Worm (Caenorhabditis elegans) whole organism, dauer: ENCODE results near the gene ndub-5.

Experiments
- unc-62 ChIP-seq: sonication (generic microtip); optimal IDR thresholded peaks from 2 replicates; lab custom pipeline; 2017; ENCODE audit warnings: missing biosample characterization, missing genetic modification reagents, missing genetic modification characterization

ndub-5 gene

DNA sequence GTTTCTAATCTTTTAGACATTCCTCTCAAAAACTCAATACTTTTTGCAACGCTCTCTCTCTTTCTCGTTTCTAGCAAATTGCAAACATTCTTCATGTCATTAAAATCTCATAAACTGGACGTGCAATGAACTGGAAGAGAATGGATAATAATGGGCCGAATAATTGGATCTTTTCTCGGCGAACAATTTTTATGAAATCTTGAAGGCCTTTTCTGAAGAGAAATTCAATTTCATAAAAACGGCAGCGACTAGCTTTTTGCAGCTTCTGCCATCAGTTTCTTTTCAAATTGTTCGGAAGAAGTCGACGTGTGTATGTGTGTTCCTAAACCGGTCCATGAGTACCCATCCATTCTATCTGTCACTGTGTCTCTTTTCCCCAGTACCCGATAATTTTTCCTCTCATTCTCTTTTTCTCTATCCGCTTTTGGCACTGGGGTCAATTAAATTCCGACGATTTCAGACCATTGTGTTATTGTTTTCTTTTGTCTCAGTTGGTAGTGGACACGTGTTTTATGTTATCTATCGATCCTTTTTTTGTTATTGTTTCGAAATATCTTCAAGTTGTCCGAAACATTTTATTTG lies 11.5 kb upstream of the ndub-5 start:
- no peak for TF ChIP-seq unc-62 (GFP tag; lab: Kevin White, UChicago)

DNA sequence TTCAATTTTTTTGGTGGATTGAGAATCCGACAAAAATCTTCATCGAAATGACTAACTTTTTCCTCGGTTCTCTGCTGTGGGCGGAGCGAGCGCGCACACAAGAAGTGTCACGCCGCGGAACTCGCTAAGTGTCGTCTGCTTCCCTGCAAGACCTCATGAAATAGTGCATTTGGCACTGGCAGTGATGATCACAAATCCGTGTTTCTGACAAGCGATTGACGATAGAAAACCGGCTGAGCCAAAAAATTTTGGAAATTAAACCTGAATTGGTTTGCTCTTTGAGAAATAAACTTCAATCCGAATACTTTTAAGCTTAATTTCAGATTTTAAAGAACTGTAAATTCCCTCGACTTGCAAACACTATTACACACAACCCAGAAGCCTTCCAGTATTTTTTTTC lies 10.3 kb upstream of the ndub-5 start:
- TF ChIP-seq unc-62 (GFP tag; lab: Kevin White, UChicago): no peak

DNA sequence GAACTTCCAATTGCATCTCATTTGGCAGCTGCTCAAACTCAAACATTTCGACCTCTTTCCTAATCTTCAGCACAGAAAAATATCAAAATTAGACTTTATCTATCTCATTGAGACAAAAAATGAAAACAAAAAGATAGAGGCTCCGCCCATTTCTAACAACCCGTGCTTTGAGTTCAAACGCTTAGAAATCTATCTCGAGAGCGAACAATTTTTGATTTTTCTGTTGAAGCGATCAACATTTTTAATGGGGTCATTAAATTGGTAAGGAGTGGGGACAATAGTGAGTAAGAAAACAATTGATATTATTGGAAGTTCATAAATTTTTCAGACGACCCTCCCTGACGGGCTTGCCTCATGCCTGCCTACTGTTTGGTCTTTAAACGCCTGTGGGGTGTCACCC lies 7.7 kb upstream of the ndub-5 start, which contains the start of the genes C25H3.10 and C25H3.1:
Gene C25H3.10 (minus strand): TSS at position 101 of the 400 bp plus-strand sequence.
Gene C25H3.1 (plus strand): TSS at position 203 of the 400 bp plus-strand sequence.
- TF ChIP-seq unc-62 (GFP tag; lab: Kevin White, UChicago): no peak

DNA sequence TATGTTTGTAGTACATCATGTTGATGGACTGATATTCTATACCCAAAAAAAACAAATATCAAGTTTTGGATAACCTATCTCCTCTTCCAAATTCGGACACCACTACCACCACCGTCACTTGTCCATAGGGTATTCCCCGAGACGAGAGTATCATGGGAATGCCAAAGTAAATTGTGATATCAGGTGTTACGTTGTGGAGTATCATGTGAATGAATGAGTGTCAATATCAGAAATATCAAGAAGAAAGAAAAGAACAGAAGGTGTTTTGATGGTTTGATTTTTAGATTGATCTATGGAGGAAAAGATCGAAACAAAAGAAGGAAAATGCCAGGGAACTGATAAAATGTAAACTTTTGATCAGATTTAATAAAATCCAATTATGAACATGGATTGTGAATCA lies 7.1 kb upstream of the ndub-5 start:
- no peak for TF ChIP-seq unc-62 (GFP tag; lab: Kevin White, UChicago)

DNA sequence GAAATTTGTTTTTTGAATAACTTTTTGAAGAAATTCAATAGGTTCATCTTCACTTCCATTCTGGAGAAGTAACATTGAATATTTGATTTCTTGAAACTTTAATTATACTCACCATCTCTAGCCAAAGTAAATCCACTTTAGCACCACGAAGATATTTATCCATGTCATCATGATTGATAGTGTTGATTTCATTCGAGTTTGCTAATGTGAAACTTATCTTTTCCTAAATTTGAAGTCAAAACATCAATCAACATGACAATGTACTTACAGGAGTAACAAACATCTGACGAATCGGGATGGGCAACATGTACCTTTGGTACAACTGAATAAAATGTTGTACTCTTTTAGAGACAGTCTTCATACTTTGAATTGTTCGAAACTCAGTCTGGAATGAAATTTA lies 6.2 kb upstream of the ndub-5 start:
- TF ChIP-seq unc-62 (GFP tag; lab: Kevin White, UChicago): no peak

DNA sequence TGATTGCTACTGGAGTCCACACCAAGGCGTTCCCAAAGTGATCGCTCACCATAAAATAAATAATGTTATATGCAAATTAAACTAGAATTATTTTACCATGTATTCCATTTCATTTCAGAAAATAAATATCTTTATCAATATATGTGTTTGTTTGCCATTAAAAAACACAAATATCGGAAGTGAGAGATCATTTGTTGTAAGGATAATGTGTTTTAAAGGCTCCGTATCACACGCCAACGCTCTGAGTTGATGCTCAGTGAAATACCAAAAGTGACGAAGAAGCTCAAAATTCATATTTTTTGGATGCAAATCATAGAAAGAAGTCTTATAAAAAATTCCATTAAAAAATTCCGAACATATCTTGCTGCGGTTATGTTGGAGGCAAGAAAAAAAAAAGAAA lies 5.1 kb upstream of the ndub-5 start:
- TF ChIP-seq unc-62 (GFP tag; lab: Kevin White, UChicago): no peak

DNA sequence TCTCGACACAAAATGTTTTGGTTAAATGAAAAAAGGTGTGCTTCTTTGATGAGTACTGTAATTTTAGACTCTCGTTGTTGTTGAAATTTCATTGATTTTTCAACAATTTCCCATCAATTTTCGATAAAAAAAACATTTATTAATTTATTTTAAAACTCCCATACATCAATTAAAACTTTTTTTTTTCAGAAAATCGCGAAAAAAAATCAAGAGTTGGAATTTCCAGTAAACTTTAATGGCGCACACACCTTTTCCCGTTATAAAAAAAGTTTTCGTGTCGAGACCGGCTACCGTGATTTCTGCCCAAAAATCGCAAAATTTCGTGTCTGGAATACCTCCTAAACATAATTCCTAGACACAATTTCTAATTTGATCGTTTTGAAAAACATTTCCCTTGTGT lies 3.6 kb upstream of the ndub-5 start, which contains the start of gene C25H3.14:
Gene C25H3.14 (plus strand): TSS at position 301 of the 400 bp plus-strand sequence.
- TF ChIP-seq unc-62 (GFP tag; lab: Kevin White, UChicago): no peak

DNA sequence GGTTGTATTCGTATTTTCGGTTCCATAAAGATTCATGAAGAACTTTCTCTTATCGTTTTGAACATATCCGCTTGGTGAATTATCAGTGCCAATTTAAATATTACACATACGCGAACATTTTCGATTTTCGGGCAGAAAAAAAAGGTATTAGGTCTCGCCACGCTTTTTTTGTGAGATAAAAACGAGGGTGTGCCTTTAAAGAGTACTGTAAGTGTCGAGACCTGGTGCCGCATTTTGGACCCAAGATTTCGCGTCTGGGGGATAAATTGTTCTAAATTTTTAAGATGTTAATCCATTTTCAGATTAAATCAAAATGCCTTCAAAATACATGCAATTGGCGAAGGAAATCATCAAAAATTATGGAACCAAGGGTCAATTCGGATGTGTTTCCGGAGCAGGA lies 2.7 kb upstream of the ndub-5 start, which contains the start of gene C25H3.3:
Gene C25H3.3 (plus strand): TSS at position 301 of the 400 bp plus-strand sequence.
- no peak for TF ChIP-seq unc-62 (GFP tag; lab: Kevin White, UChicago)

DNA sequence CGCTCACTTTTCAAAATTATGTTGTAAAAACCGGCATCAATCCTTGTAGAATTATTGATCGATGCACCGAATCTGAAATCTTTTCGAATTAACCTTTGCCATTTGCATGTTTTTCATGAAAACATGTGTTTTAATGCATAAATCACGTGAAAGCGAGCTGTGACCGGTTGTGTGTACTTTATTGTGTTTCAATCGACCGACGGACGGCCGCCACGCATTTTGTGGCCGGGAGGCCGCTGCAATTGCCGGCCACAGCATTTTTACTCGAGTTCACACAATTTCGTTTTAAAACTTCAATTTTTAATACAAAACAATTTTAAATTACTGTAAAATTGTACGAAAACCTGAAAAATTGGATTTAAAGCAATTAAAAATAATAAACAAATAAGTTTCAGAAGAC lies 2.2 kb downstream of the ndub-5 start, which contains the start of gene C25H3.11:
Gene C25H3.11 (minus strand): TSS at position 82 of the 400 bp plus-strand sequence.
- no peak for TF ChIP-seq unc-62 (GFP tag; lab: Kevin White, UChicago)

DNA sequence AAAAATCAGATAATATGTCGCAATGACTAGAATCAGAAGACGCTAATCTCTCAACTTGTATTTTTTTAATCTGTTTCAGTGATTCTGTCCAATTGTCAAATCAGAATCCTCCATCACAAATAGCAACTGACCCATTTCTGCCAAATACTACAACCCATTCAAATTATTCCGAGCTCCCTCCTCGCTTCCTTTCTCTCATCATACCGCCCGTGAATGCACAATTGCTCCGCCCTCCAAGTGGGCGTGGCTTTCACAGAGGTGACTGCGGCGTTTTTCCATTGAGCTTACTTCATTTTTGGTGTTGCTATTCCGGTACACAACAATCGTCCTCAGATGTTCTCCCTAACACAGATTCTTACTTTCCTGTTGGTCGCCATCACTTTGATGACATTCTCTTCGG lies 10.4 kb downstream of the ndub-5 start, which contains the start of gene flp-27:
Gene flp-27 (plus strand): TSS at position 301 of the 400 bp plus-strand sequence.
- TF ChIP-seq unc-62 (GFP tag; lab: Kevin White, UChicago): no peak

DNA sequence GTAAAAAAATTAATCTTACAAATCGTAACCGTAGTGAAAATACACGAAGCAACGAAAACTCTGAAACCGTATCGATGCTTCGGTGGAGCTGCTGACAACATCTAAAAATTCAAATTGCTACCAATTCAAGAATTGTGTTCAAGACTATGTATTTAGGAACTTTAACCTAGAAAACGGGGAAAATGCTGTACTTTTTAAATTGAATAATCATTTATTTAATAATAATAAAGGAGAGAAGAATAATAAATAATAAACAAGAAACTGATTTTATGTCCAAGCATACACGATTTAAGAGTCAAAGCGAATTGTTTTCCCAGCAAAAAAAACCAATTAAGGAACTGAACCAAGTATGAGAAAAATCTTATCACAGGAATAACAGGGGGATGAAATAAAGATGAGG lies 21.6 kb downstream of the ndub-5 start, which contains the start of gene C25H3.17:
Gene C25H3.17 (minus strand): TSS at position 101 of the 400 bp plus-strand sequence.
- no peak for TF ChIP-seq unc-62 (GFP tag; lab: Kevin White, UChicago)

DNA sequence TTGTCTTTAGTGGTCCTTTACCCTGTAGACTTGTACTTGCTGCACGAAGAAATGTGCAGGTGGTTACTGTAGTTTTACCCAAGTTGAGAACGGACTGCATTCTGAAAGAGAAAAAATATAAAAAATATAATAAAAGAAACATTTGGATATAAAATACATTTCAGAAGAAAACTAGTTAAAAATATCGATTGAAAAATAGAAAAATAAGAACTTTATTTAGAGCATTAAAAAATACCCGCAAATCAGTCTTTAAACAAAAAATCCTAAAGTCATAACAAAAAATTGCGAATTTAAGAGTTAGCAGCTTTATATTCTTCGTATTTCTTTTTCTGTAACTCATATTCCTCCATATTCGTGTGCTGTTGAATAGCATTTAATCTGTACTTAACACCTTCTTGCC lies 22.3 kb downstream of the ndub-5 start, which contains the start of gene C25H3.7:
Gene C25H3.7 (minus strand): TSS at position 101 of the 400 bp plus-strand sequence.
- no peak for TF ChIP-seq unc-62 (GFP tag; lab: Kevin White, UChicago)

DNA sequence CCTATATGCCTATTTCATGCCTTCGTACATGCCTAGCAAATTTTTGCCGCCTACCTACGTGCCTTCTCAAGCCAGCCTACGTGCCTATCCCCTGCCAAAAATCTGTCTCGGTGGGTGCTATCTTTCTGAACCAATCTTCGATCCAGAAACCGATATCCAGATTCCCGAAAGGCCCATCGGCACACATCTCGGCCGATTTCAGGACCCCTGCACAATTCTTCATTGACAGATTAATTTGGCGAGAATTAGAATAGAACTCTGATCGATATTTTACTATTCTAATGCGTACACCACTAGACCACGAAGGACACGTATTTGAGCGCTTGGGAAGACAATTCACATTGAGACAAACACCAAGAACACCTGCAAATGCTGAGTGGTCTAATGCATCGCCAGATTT lies 23.6 kb downstream of the ndub-5 start:
- TF ChIP-seq unc-62 (GFP tag; lab: Kevin White, UChicago): no peak

DNA sequence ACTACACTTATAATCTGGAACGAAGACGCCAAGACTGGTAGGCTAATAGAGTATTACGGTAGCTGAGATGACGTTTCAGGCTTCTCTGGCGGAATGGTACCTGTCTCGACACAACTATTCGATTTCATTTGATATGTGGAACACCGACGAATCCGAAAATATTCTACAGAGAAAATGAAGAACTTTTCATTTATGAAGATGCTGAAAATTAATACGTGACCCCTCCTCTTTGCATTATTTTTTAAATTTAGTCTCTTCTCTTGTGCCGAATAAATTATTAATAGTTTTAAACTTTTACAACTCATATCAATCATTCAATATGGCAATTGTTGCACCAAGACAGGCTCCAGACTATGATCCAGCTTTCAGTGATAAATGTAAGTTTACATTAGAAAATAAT lies 25.2 kb downstream of the ndub-5 start, which contains the start of gene C25H3.16:
Gene C25H3.16 (plus strand): TSS at position 301 of the 400 bp plus-strand sequence.
- TF ChIP-seq unc-62 (GFP tag; lab: Kevin White, UChicago): no peak

DNA sequence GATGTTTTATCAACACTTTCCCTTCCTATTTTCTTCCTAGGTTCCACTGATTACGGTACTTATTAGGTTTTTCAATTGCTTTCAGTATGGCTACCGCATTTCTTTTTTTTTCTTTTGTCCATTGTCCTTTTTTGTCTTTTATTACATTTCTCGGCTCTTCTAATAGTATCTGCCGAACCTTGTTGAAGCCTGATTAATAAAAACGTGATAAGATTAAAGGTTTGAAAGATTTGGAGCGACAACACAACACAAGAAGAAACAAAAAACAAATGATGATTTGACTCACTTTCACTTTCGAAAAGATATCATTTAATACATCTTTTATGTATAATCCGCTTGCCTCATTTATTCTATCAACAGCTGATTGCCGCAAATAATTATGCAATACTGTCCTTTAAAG lies 26.1 kb downstream of the ndub-5 start, which contains the start of gene C25H3.15:
Gene C25H3.15 (plus strand): TSS at position 301 of the 400 bp plus-strand sequence.
- TF ChIP-seq unc-62 (GFP tag; lab: Kevin White, UChicago): no peak

DNA sequence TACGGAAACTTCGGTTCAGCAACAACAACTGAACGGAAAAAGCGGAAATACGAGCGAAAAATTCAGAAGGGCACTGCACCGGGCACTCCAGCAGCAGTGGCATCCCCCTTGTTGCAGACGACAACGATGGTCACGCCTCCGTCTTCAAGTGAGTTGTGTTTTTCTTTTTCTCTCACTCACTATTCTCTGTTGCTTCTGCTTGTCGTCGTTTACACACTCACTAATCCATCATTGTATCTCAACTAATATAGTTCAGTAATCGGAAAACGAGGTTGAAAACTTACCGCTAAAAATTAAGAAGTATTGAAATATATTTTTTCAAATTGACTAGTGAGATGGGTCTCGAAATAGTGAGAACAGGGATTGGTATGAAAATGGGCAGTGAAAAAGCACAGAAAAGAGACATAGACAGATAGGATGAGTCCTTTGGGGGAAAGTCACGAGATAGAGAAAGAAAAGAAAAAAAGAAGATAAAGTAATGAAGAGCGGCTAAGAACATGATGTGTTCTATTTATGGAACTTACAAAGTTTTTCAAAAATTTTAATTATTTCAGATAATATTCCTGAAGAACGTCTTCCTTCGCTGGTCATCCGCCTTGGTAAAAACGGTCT lies 27.9 kb downstream of the ndub-5 start:
- TF ChIP-seq unc-62 (GFP tag; lab: Kevin White, UChicago): no peak
